Worm (Caenorhabditis elegans) whole organism, young adult: ENCODE data around the gene cnc-4.

Experiments
- F55B11.4 ChIP-seq: sonication (generic microtip); optimal IDR thresholded peaks from 2 replicates; lab custom pipeline; 2016; ENCODE audit warnings: missing compliant biosample characterization, missing genetic modification characterization, borderline replicate concordance; ENCODE audit not compliant: insufficient read depth
- efl-1 ChIP-seq: fragments of 150-350 bp; optimal IDR thresholded peaks from 2 replicates; lab custom pipeline; 2014; ENCODE audit warnings: missing biosample characterization, missing genetic modification reagents, missing genetic modification characterization
- lin-54 ChIP-seq: fragments of 200-800 bp; sonication (Bioruptor generic); optimal IDR thresholded peaks from 2 replicates; lab custom pipeline; 2018; ENCODE audit warnings: mild to moderate bottlenecking, missing genetic modification characterization, missing compliant biosample characterization
- mxl-1 ChIP-seq: sonication (generic microtip); optimal IDR thresholded peaks from 2 replicates; lab custom pipeline; 2016; ENCODE audit warnings: missing genetic modification characterization, missing compliant biosample characterization
- snpc-1.3 ChIP-seq: sonication (generic microtip); optimal IDR thresholded peaks from 2 replicates; lab custom pipeline; 2017; ENCODE audit warnings: missing genetic modification characterization, mild to moderate bottlenecking, missing compliant biosample characterization, antibody characterized with exemption, moderate library complexity, missing genotype, missing genetic modification reagents; ENCODE audit not compliant: insufficient read depth
- unc-62 ChIP-seq: fragments of 150-350 bp; optimal IDR thresholded peaks from 2 replicates; lab custom pipeline; 2014; ENCODE audit warnings: missing biosample characterization, missing genetic modification reagents, missing genetic modification characterization
- ztf-28 ChIP-seq: fragments of 200-800 bp; sonication (Bioruptor generic); IDR thresholded peaks from 2 replicates; pipeline ENCODE4 v1.3.6; 2022; ENCODE audit warnings: missing genetic modification reagents, missing genetic modification characterization, missing compliant biosample characterization

DNA sequence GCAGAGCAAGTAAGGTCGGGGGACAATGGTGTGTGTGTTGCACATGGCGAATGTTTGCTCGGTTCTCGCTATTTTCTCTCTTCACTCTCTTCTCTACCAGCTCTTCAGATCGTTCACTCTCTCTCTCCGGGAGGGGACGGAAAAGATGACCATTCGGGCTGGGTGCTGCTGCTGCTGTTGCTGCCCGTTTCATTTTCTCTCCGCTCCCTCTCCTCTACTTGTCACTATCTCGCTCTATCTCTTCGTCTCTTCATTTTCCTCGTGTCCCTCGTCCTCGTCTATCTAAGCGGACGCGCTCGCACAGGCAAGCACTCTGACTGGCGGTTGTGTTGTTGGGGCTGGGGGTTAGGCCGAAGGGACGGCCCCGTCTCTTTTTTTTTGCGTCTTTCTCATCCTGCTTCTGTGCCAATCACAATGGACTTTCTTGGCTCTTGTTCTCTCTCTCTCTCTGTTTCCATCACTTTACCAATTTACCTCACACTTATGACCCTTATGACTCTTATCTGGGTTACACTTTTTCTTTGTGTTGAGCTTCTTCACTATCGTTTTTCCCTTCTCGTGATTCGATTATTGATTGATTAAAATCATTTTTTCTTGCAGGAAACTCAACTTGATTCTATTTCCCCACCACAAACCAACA, 27.6 kb downstream of the cnc-4 start, which contains the start of the genes F53E2.2 and unc-60:
- TF ChIP-seq ztf-28 (GFP tag; lab: Robert Waterston, UW), result no peak
- TF ChIP-seq F55B11.4 (tag; lab: Kevin White, UChicago), result no peak
- TF ChIP-seq unc-62, result no peak
- TF ChIP-seq mxl-1, result no peak
- TF ChIP-seq efl-1 (GFP tag; lab: Kevin White, UChicago), result no peak
- TF ChIP-seq lin-54 (GFP tag; lab: Kevin White, UChicago), result no peak
- no peak for TF ChIP-seq snpc-1.3
